Fruit fly (Drosophila melanogaster) whole organism, prepupa: Measurements from ENCODE around the gene snky.

Experiments used
- Blimp-1 ChIP-seq: fragments of 200-800 bp; sonication (Bioruptor generic); optimal IDR thresholded peaks from 3 replicates; lab custom pipeline; 2017; ENCODE audit warnings: missing biosample characterization, missing genetic modification characterization, mild to moderate bottlenecking, moderate library complexity, missing genetic modification reagents
- CG10631 ChIP-seq: fragments of 200-800 bp; sonication (Bioruptor generic); optimal IDR thresholded peaks from 2 replicates; lab custom pipeline; 2016; ENCODE audit warnings: missing biosample characterization, missing genetic modification characterization
- CG10669 ChIP-seq: fragments of 200-800 bp; sonication (Bioruptor generic); optimal IDR thresholded peaks from 3 replicates; lab custom pipeline; 2018; ENCODE audit warnings: missing biosample characterization, mild to moderate bottlenecking, missing genetic modification characterization, moderate library complexity
- CG11294 ChIP-seq: fragments of 200-800 bp; sonication (Bioruptor generic); IDR thresholded peaks from 2 replicates; pipeline ENCODE4 v1.3.6; 2022; ENCODE audit warnings: missing biosample characterization, missing genetic modification characterization
- CG11902 ChIP-seq: fragments of 200-800 bp; sonication (Bioruptor generic); optimal IDR thresholded peaks from 3 replicates; lab custom pipeline; 2016; ENCODE audit warnings: missing biosample characterization, missing genetic modification characterization
- CG15336 ChIP-seq: fragments of 200-800 bp; sonication (Bioruptor generic); IDR thresholded peaks from 2 replicates; pipeline ENCODE4 v1.3.6; 2022; ENCODE audit warnings: missing biosample characterization, missing genetic modification characterization
- CG3032 ChIP-seq: fragments of 200-800 bp; optimal IDR thresholded peaks from 2 replicates; lab custom pipeline; 2019; ENCODE audit warnings: missing biosample characterization, mild to moderate bottlenecking, missing genetic modification characterization, moderate library complexity
- CG31627 ChIP-seq: fragments of 200-800 bp; sonication (Bioruptor generic); optimal IDR thresholded peaks from 3 replicates; lab custom pipeline; 2016; ENCODE audit warnings: missing biosample characterization, missing genetic modification characterization
- CG32006 ChIP-seq: fragments of 200-800 bp; sonication (Bioruptor generic); optimal IDR thresholded peaks from 3 replicates; lab custom pipeline; 2017; ENCODE audit warnings: missing biosample characterization, mild to moderate bottlenecking, missing genetic modification characterization
- CG34406 ChIP-seq: fragments of 200-800 bp; sonication (Bioruptor generic); optimal IDR thresholded peaks from 3 replicates; lab custom pipeline; 2016; ENCODE audit warnings: missing biosample characterization, missing genetic modification characterization
- CG6163 ChIP-seq: fragments of 200-800 bp; sonication (Bioruptor generic); IDR thresholded peaks from 3 replicates; pipeline ENCODE4 v1.3.6; 2022; ENCODE audit warnings: missing biosample characterization, missing genetic modification characterization
- CG6276 ChIP-seq: fragments of 200-800 bp; sonication (Bioruptor generic); optimal IDR thresholded peaks from 2 replicates; lab custom pipeline; 2017; ENCODE audit warnings: missing biosample characterization, mild to moderate bottlenecking, missing genetic modification characterization
- CG6792 ChIP-seq: fragments of 200-800 bp; sonication (Bioruptor generic); optimal IDR thresholded peaks from 3 replicates; lab custom pipeline; 2016; ENCODE audit warnings: missing biosample characterization, missing genetic modification characterization
- CG6808 ChIP-seq: fragments of 200-800 bp; sonication (Bioruptor generic); optimal IDR thresholded peaks from 3 replicates; lab custom pipeline; 2017; ENCODE audit warnings: missing biosample characterization, missing genetic modification characterization, mild to moderate bottlenecking, moderate library complexity, missing genetic modification reagents
- CG6854 ChIP-seq: fragments of 200-800 bp; sonication (Bioruptor generic); optimal IDR thresholded peaks from 2 replicates; lab custom pipeline; 2017; ENCODE audit warnings: missing biosample characterization, mild to moderate bottlenecking, missing genetic modification characterization
- CG7368 ChIP-seq: fragments of 200-800 bp; sonication (Bioruptor generic); optimal IDR thresholded peaks from 3 replicates; lab custom pipeline; 2016; ENCODE audit warnings: missing biosample characterization, missing genetic modification characterization
- CG8119 ChIP-seq: fragments of 200-800 bp; sonication (Bioruptor generic); IDR thresholded peaks from 3 replicates; pipeline ENCODE4 v1.3.6; 2022; ENCODE audit warnings: missing biosample characterization, missing genetic modification characterization
- CG8319 ChIP-seq: fragments of 200-800 bp; sonication (Bioruptor generic); optimal IDR thresholded peaks from 3 replicates; lab custom pipeline; 2016; ENCODE audit warnings: missing biosample characterization, missing genetic modification characterization
- CG8632 ChIP-seq: fragments of 200-800 bp; sonication (Bioruptor generic); optimal IDR thresholded peaks from 3 replicates; lab custom pipeline; 2016; ENCODE audit warnings: missing biosample characterization, missing genetic modification characterization
- CG9139 ChIP-seq: fragments of 200-800 bp; sonication (Bioruptor generic); optimal IDR thresholded peaks from 3 replicates; lab custom pipeline; 2017; ENCODE audit warnings: missing biosample characterization, mild to moderate bottlenecking, missing genetic modification characterization
- Eip78C ChIP-seq: fragments of 200-800 bp; sonication (Bioruptor generic); peaks from one replicate; lab custom pipeline; 2016; ENCODE audit warnings: missing biosample characterization, missing genetic modification characterization
- Eip93F ChIP-seq: fragments of 200-800 bp; sonication (Bioruptor generic); optimal IDR thresholded peaks from 2 replicates; lab custom pipeline; 2016; ENCODE audit warnings: missing biosample characterization, mild to moderate bottlenecking, missing genetic modification characterization
- Ets21C ChIP-seq: fragments of 200-800 bp; sonication (Bioruptor generic); optimal IDR thresholded peaks from 3 replicates; lab custom pipeline; 2016; ENCODE audit warnings: missing biosample characterization, missing genetic modification characterization
- Ets96B ChIP-seq: fragments of 200-800 bp; optimal IDR thresholded peaks from 2 replicates; lab custom pipeline; 2019; ENCODE audit warnings: missing biosample characterization, mild to moderate bottlenecking, missing genetic modification characterization, moderate library complexity
- Hr38 ChIP-seq: sonication (Bioruptor generic); optimal IDR thresholded peaks from 2 replicates; lab custom pipeline; 2016; ENCODE audit warnings: missing biosample characterization, missing genetic modification characterization
- Hr4 ChIP-seq: fragments of 200-800 bp; sonication (Bioruptor generic); optimal IDR thresholded peaks from 3 replicates; lab custom pipeline; 2016; ENCODE audit warnings: missing biosample characterization, missing genetic modification characterization
- Lpt ChIP-seq: fragments of 200-800 bp; sonication (Bioruptor generic); optimal IDR thresholded peaks from 3 replicates; lab custom pipeline; 2016; ENCODE audit warnings: missing biosample characterization, missing genetic modification characterization
- Met ChIP-seq: fragments of 200-800 bp; sonication (Bioruptor generic); optimal IDR thresholded peaks from 3 replicates; lab custom pipeline; 2016; ENCODE audit warnings: missing biosample characterization, missing genetic modification characterization
- OdsH ChIP-seq: fragments of 200-800 bp; sonication (Bioruptor generic); optimal IDR thresholded peaks from 3 replicates; lab custom pipeline; 2016; ENCODE audit warnings: missing biosample characterization, missing genetic modification characterization
- Smox ChIP-seq: fragments of 200-800 bp; sonication (Bioruptor generic); optimal IDR thresholded peaks from 3 replicates; lab custom pipeline; 2016; ENCODE audit warnings: missing biosample characterization, missing genetic modification characterization
- Sox102F ChIP-seq: fragments of 200-800 bp; sonication (Bioruptor generic); optimal IDR thresholded peaks from 2 replicates; lab custom pipeline; 2016; ENCODE audit warnings: missing biosample characterization, mild to moderate bottlenecking, missing genetic modification characterization
- Sox14 ChIP-seq: fragments of 200-800 bp; sonication (Bioruptor generic); optimal IDR thresholded peaks from 3 replicates; lab custom pipeline; 2016; ENCODE audit warnings: missing biosample characterization, missing genetic modification characterization
- Sox15 ChIP-seq: fragments of 200-800 bp; sonication (Bioruptor generic); optimal IDR thresholded peaks from 3 replicates; lab custom pipeline; 2016; ENCODE audit warnings: missing biosample characterization, missing genetic modification characterization
- acj6 ChIP-seq: fragments of 200-800 bp; sonication (Bioruptor generic); optimal IDR thresholded peaks from 3 replicates; lab custom pipeline; 2016; ENCODE audit warnings: missing biosample characterization, missing genetic modification characterization
- dac ChIP-seq: fragments of 200-800 bp; sonication (Bioruptor generic); optimal IDR thresholded peaks from 2 replicates; lab custom pipeline; 2017; ENCODE audit warnings: missing biosample characterization, mild to moderate bottlenecking, missing genetic modification characterization
- dsx ChIP-seq: fragments of 200-800 bp; optimal IDR thresholded peaks from 3 replicates; lab custom pipeline; 2019; ENCODE audit warnings: missing biosample characterization, mild to moderate bottlenecking, missing genetic modification characterization, moderate library complexity; ENCODE audit not compliant: poor library complexity, severe bottlenecking
- esn ChIP-seq: fragments of 200-800 bp; sonication (Bioruptor generic); optimal IDR thresholded peaks from 2 replicates; lab custom pipeline; 2016; ENCODE audit warnings: missing biosample characterization, mild to moderate bottlenecking, missing genetic modification characterization, moderate library complexity
- fd59A ChIP-seq: fragments of 200-800 bp; sonication (Bioruptor generic); optimal IDR thresholded peaks from 2 replicates; lab custom pipeline; 2017; ENCODE audit warnings: missing biosample characterization, mild to moderate bottlenecking, missing genetic modification characterization, missing genetic modification reagents
- fd85E ChIP-seq: fragments of 200-800 bp; sonication (Bioruptor generic); optimal IDR thresholded peaks from 3 replicates; lab custom pipeline; 2016; ENCODE audit warnings: missing biosample characterization, missing genetic modification characterization
- fkh ChIP-seq: fragments of 200-800 bp; sonication (Bioruptor generic); optimal IDR thresholded peaks from 3 replicates; lab custom pipeline; 2017; ENCODE audit warnings: missing biosample characterization, mild to moderate bottlenecking, missing genetic modification characterization, moderate library complexity
- lz ChIP-seq: fragments of 200-800 bp; sonication (Bioruptor generic); optimal IDR thresholded peaks from 3 replicates; lab custom pipeline; 2016; ENCODE audit warnings: missing biosample characterization, missing genetic modification characterization
- net ChIP-seq: fragments of 200-800 bp; sonication (Bioruptor generic); optimal IDR thresholded peaks from 3 replicates; lab custom pipeline; 2016; ENCODE audit warnings: missing biosample characterization, missing genetic modification characterization
- pdm3 ChIP-seq: fragments of 200-800 bp; sonication (Bioruptor generic); optimal IDR thresholded peaks from 3 replicates; lab custom pipeline; 2016; ENCODE audit warnings: missing biosample characterization, missing genetic modification characterization
- salr ChIP-seq, 2 experiments: fragments of 200-800 bp; sonication (Bioruptor generic); optimal IDR thresholded peaks; 3 replicates each; lab custom pipeline; 2016 to 2018; ENCODE audit warnings: missing biosample characterization in 2 of 2, missing genetic modification characterization in 2 of 2, mild to moderate bottlenecking in 1 of 2
- spab ChIP-seq: fragments of 200-800 bp; sonication (Bioruptor generic); optimal IDR thresholded peaks from 2 replicates; lab custom pipeline; 2017; ENCODE audit warnings: missing biosample characterization, mild to moderate bottlenecking, missing genetic modification characterization, missing genetic modification reagents
- ss ChIP-seq, 2 experiments: fragments of 200-800 bp; sonication (Bioruptor generic); optimal IDR thresholded peaks; 2 replicates in 1 of 2; 3 replicates in 1 of 2; lab custom pipeline; 2017 to 2018; ENCODE audit warnings: mild to moderate bottlenecking in 2 of 2, missing biosample characterization in 2 of 2, missing genetic modification characterization in 2 of 2, moderate library complexity in 1 of 2
- topi ChIP-seq: fragments of 200-800 bp; sonication (Bioruptor generic); optimal IDR thresholded peaks from 3 replicates; lab custom pipeline; 2016; ENCODE audit warnings: missing biosample characterization, missing genetic modification characterization
- vri ChIP-seq: fragments of 200-800 bp; sonication (Bioruptor generic); optimal IDR thresholded peaks from 3 replicates; lab custom pipeline; 2016; ENCODE audit warnings: missing biosample characterization, mild to moderate bottlenecking, missing genetic modification characterization

snky gene

DNA sequence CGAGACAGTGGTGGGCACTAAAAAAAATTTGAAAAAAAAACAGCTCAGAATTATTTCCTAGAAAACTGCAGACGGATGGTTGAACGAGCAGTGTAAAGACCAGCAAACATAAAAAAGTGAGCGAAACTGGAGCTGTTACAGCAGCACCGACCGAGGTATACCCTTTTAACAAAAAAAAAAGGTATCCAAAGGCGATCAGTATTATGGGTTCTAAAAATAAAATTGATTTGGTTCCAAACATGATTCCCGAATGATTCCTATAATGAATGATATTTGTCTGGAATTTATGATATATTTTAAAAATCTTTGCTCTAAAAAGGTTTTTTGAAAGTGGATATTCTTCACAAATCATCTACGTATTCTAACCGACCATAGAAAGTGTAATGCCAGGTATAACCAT, 3.9 kb downstream of the snky start (continued):
- TF ChIP-seq Sox102F (GFP tag; lab: Kevin White, UChicago) (no peak), CG7368 (GFP tag; lab: Kevin White, UChicago) (no peak), Blimp-1 (GFP tag; lab: Kevin White, UChicago) (no peak), fkh (no peak), spab (peak; percentile 60), Met (no peak), topi (GFP tag; lab: Kevin White, UChicago) (no peak), CG10669 (peak; percentile 53), CG11902 (GFP tag; lab: Kevin White, UChicago) (no peak), Eip78C (GFP tag; lab: Kevin White, UChicago) (peak; percentile 73), esn (GFP tag; lab: Kevin White, UChicago) (peak; percentile 13), Sox14 (GFP tag; lab: Kevin White, UChicago) (peak; percentile 58), ss (GFP tag; optimal IDR thresholded peaks at IDR 0.05; lab: Kevin White, UChicago) (peak in 1 of 2 experiments; percentile 39), CG11294 (GFP tag; lab: Robert Waterston, UW) (no peak), fd59A (GFP tag; lab: Kevin White, UChicago) (peak; percentile 70), Sox15 (GFP tag; lab: Kevin White, UChicago) (no peak), salr (GFP tag; optimal IDR thresholded peaks at IDR 0.05; lab: Kevin White, UChicago) (peak in 1 of 2 experiments; percentile 60), CG6854 (GFP tag; lab: Kevin White, UChicago) (no peak), OdsH (GFP tag; lab: Kevin White, UChicago) (peak; percentile 53), CG8319 (no peak), fd85E (GFP tag; lab: Kevin White, UChicago) (no peak), vri (GFP tag; lab: Kevin White, UChicago) (no peak), Lpt (GFP tag; lab: Kevin White, UChicago) (no peak), Ets21C (GFP tag; lab: Kevin White, UChicago) (no peak), dac (GFP tag; lab: Kevin White, UChicago) (no peak), Hr38 (GFP tag; lab: Kevin White, UChicago) (no peak), CG6276 (no peak), pdm3 (peak; percentile 37), CG10631 (GFP tag; lab: Kevin White, UChicago) (peak; percentile 67), Smox (GFP tag; lab: Kevin White, UChicago) (no peak), Ets96B (peak; percentile 71), CG8632 (peak; percentile 13), dsx (GFP tag; lab: Kevin White, UChicago) (no peak), CG9139 (GFP tag; lab: Kevin White, UChicago) (no peak), CG34406 (GFP tag; lab: Kevin White, UChicago) (no peak), CG31627 (GFP tag; lab: Kevin White, UChicago) (no peak), lz (no peak), CG6163 (no peak)

DNA sequence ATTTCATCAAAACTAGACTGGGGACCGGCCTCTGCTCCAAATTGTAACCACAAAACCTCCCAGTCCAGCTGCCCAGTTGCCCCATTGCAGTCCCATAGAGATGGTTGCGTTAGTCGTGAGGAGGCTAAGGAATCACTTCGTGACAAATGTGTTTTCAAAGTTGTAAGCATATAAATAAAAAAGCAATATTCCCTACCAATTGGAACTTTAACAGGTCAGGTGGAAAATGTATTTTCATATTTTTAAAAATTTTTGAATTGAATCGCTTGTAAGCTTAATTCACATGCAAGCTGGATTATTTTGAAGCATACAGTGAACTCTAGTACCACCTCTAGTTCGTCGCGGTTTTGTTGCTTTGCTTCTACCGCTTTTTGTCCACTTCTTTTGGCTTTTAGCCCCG, 6.1 kb downstream of the snky start:
- TF ChIP-seq CG3032 (tag; lab: Kevin White, UChicago) (no peak), topi (GFP tag; lab: Kevin White, UChicago) (no peak), pdm3 (peak; percentile 32), CG15336 (GFP tag; lab: Robert Waterston, UW) (peak; percentile 78), Sox15 (GFP tag; lab: Kevin White, UChicago) (no peak), Hr38 (GFP tag; lab: Kevin White, UChicago) (no peak), fkh (no peak), dac (GFP tag; lab: Kevin White, UChicago) (peak; percentile 16), CG10669 (peak; percentile 12), net (GFP tag; lab: Kevin White, UChicago) (peak; percentile 13), CG8319 (no peak), Eip93F (GFP tag; lab: Kevin White, UChicago) (no peak), salr (GFP tag; optimal IDR thresholded peaks at IDR 0.05; lab: Kevin White, UChicago) (peak in 1 of 2 experiments; percentile 47), Hr4 (GFP tag; lab: Kevin White, UChicago) (peak; percentile 71), fd85E (GFP tag; lab: Kevin White, UChicago) (no peak), spab (no peak), CG8119 (GFP tag; lab: Robert Waterston, UW) (peak; percentile 72; the same call in 2 of the 3 replicates), Ets21C (GFP tag; lab: Kevin White, UChicago) (no peak), CG11902 (GFP tag; lab: Kevin White, UChicago) (no peak), CG6792 (GFP tag; lab: Kevin White, UChicago) (peak; percentile 2), CG32006 (GFP tag; lab: Kevin White, UChicago) (peak; percentile 80), Blimp-1 (GFP tag; lab: Kevin White, UChicago) (no peak), CG9139 (GFP tag; lab: Kevin White, UChicago) (no peak), Met (no peak), Smox (GFP tag; lab: Kevin White, UChicago) (no peak), CG7368 (GFP tag; lab: Kevin White, UChicago) (no peak), CG6163 (0 out of 3 replicates have a peak, but pooled peaks have one; percentile 14), vri (GFP tag; lab: Kevin White, UChicago) (no peak), CG6854 (GFP tag; lab: Kevin White, UChicago) (no peak), CG6808 (GFP tag; lab: Kevin White, UChicago) (peak; percentile 43), acj6 (GFP tag; lab: Kevin White, UChicago) (peak; percentile 49)
